Fruit fly (Drosophila melanogaster) whole organism, embryonic: Measurements from ENCODE around the gene Cwc25.
A peak's percentile ranks its signal among the peaks of the same experiment; 100 is the strongest.

ENCODE experiments used
- Aef1 ChIP-seq: fragments of 200-800 bp; sonication (Bioruptor generic); IDR thresholded peaks from 3 replicates; pipeline ENCODE4 v1.3.6; 2022; ENCODE audit warnings: missing biosample characterization, missing genetic modification characterization
- CG11398 ChIP-seq: fragments of 200-800 bp; sonication (Bioruptor generic); optimal IDR thresholded peaks from 2 replicates; lab custom pipeline; 2016; ENCODE audit warnings: missing biosample characterization, missing genetic modification characterization
- CG11696 ChIP-seq: fragments of 200-800 bp; sonication (Bioruptor generic); IDR thresholded peaks from 2 replicates; pipeline ENCODE4 v1.3.6; 2022; ENCODE audit warnings: missing biosample characterization, missing genetic modification characterization
- CG12236 ChIP-seq: fragments of 200-800 bp; sonication (Bioruptor generic); optimal IDR thresholded peaks from 2 replicates; lab custom pipeline; 2016; ENCODE audit warnings: missing biosample characterization, missing genetic modification characterization
- CG13424 ChIP-seq: fragments of 200-800 bp; sonication (Bioruptor generic); optimal IDR thresholded peaks from 2 replicates; lab custom pipeline; 2019; ENCODE audit warnings: missing biosample characterization, mild to moderate bottlenecking, missing genetic modification characterization, moderate library complexity
- CG15514 ChIP-seq: fragments of 200-800 bp; sonication (Bioruptor generic); optimal IDR thresholded peaks from 3 replicates; lab custom pipeline; 2017; ENCODE audit warnings: missing biosample characterization, missing genetic modification characterization, mild to moderate bottlenecking, moderate library complexity, missing genetic modification reagents
- CG17912 ChIP-seq: fragments of 200-800 bp; sonication (Bioruptor generic); optimal IDR thresholded peaks from 2 replicates; lab custom pipeline; 2018; ENCODE audit warnings: missing biosample characterization, mild to moderate bottlenecking, missing genetic modification characterization
- CG2129 ChIP-seq: fragments of 200-800 bp; sonication (Bioruptor generic); IDR thresholded peaks from 2 replicates; pipeline ENCODE4 v1.3.6; 2022; ENCODE audit warnings: missing biosample characterization, missing genetic modification characterization; ENCODE audit not compliant: partially characterized antibody
- CG31388 ChIP-seq: fragments of 200-800 bp; sonication (Bioruptor generic); optimal IDR thresholded peaks from 2 replicates; lab custom pipeline; 2016; ENCODE audit warnings: missing biosample characterization, missing genetic modification characterization
- CG32767 ChIP-seq: fragments of 200-800 bp; sonication (Bioruptor generic); IDR thresholded peaks from 2 replicates; pipeline ENCODE4 v1.3.6; 2022; ENCODE audit warnings: missing biosample characterization, missing genetic modification characterization
- CG3281 ChIP-seq: fragments of 200-800 bp; sonication (Bioruptor generic); optimal IDR thresholded peaks from 3 replicates; lab custom pipeline; 2017; ENCODE audit warnings: missing biosample characterization, mild to moderate bottlenecking, missing genetic modification characterization
- CG3838 ChIP-seq: fragments of 200-800 bp; sonication (Bioruptor generic); optimal IDR thresholded peaks from 3 replicates; lab custom pipeline; 2016; ENCODE audit warnings: missing biosample characterization, missing genetic modification characterization
- CG3847 ChIP-seq: fragments of 200-800 bp; sonication (Bioruptor generic); IDR thresholded peaks from 2 replicates; pipeline ENCODE4 v1.3.6; 2022; ENCODE audit warnings: missing biosample characterization, missing genetic modification characterization
- CG4328 ChIP-seq: fragments of 200-800 bp; sonication (Bioruptor generic); optimal IDR thresholded peaks from 3 replicates; lab custom pipeline; 2017; ENCODE audit warnings: missing biosample characterization, missing genetic modification reagents, missing genetic modification characterization
- CG4360 ChIP-seq: fragments of 200-800 bp; sonication (Bioruptor generic); IDR thresholded peaks from 2 replicates; pipeline ENCODE4 v1.3.6; 2022; ENCODE audit warnings: missing biosample characterization, missing genetic modification characterization
- CG4617 ChIP-seq: fragments of 200-800 bp; sonication (Bioruptor generic); optimal IDR thresholded peaks from 3 replicates; lab custom pipeline; 2016; ENCODE audit warnings: missing biosample characterization, missing genetic modification characterization, borderline replicate concordance
- CG5245 ChIP-seq: fragments of 200-800 bp; sonication (Bioruptor generic); optimal IDR thresholded peaks from 3 replicates; lab custom pipeline; 2016; ENCODE audit warnings: missing biosample characterization, missing genetic modification characterization
- CG6272 ChIP-seq: fragments of 200-800 bp; sonication (Bioruptor generic); IDR thresholded peaks from 2 replicates; pipeline ENCODE4 v1.3.6; 2022; ENCODE audit warnings: missing biosample characterization, missing genetic modification characterization
- CG6683 ChIP-seq: fragments of 200-800 bp; sonication (Bioruptor generic); optimal IDR thresholded peaks from 2 replicates; lab custom pipeline; 2017; ENCODE audit warnings: missing biosample characterization, mild to moderate bottlenecking, missing genetic modification characterization, missing genetic modification reagents
- CG6813 ChIP-seq: fragments of 200-800 bp; sonication (Bioruptor generic); optimal IDR thresholded peaks from 2 replicates; lab custom pipeline; 2017; ENCODE audit warnings: missing biosample characterization, missing genetic modification characterization, mild to moderate bottlenecking, moderate library complexity, missing genetic modification reagents
- CG8944 ChIP-seq: fragments of 200-800 bp; sonication (Bioruptor generic); optimal IDR thresholded peaks from 3 replicates; lab custom pipeline; 2016; ENCODE audit warnings: missing biosample characterization, missing genetic modification characterization
- CG9817 ChIP-seq: fragments of 200-800 bp; sonication (Bioruptor generic); optimal IDR thresholded peaks from 2 replicates; lab custom pipeline; 2018; ENCODE audit warnings: missing biosample characterization, mild to moderate bottlenecking, missing genetic modification characterization, moderate library complexity
- Chrac-16 ChIP-seq: fragments of 200-800 bp; sonication (Bioruptor generic); optimal IDR thresholded peaks from 3 replicates; lab custom pipeline; 2016; ENCODE audit warnings: missing biosample characterization, missing genetic modification characterization
- Deaf1 ChIP-seq: fragments of 200-800 bp; optimal IDR thresholded peaks from 3 replicates; lab custom pipeline; 2019; ENCODE audit warnings: missing biosample characterization, mild to moderate bottlenecking, missing genetic modification characterization, moderate library complexity
- Ets65A ChIP-seq: fragments of 200-800 bp; sonication (Bioruptor generic); peaks from one replicate; lab custom pipeline; 2016; ENCODE audit warnings: missing biosample characterization, missing genetic modification characterization
- GATAe ChIP-seq: fragments of 200-800 bp; sonication (Bioruptor generic); conservative IDR thresholded peaks from 2 replicates; pipeline ENCODE4 v1.3.6; 2022; ENCODE audit warnings: missing biosample characterization, missing genetic modification characterization
- Gsc ChIP-seq: fragments of 200-800 bp; sonication (Bioruptor generic); IDR thresholded peaks from 2 replicates; pipeline ENCODE4 v1.3.6; 2022; ENCODE audit warnings: missing biosample characterization, missing genetic modification characterization
- H2.0 ChIP-seq: fragments of 200-800 bp; sonication (Bioruptor generic); IDR thresholded peaks from 2 replicates; pipeline ENCODE4 v1.3.6; 2022; ENCODE audit warnings: missing biosample characterization, missing genetic modification characterization
- Kr ChIP-seq: fragments of 200-800 bp; sonication (Bioruptor generic); optimal IDR thresholded peaks from 2 replicates; lab custom pipeline; 2017; ENCODE audit warnings: missing biosample characterization, mild to moderate bottlenecking, missing genetic modification characterization
- MESR4 ChIP-seq: fragments of 200-800 bp; sonication (Bioruptor generic); optimal IDR thresholded peaks from 2 replicates; lab custom pipeline; 2018; ENCODE audit warnings: missing biosample characterization, mild to moderate bottlenecking, missing genetic modification characterization, moderate library complexity
- MTF-1 ChIP-seq: fragments of 200-800 bp; sonication (Bioruptor generic); optimal IDR thresholded peaks from 2 replicates; lab custom pipeline; 2018; ENCODE audit warnings: missing biosample characterization, mild to moderate bottlenecking, missing genetic modification characterization, borderline replicate concordance
- NK7.1 ChIP-seq: fragments of 200-800 bp; sonication (Bioruptor generic); optimal IDR thresholded peaks from 3 replicates; lab custom pipeline; 2016; ENCODE audit warnings: missing biosample characterization, missing genetic modification characterization
- Nf-YA ChIP-seq: fragments of 200-800 bp; sonication (Bioruptor generic); IDR thresholded peaks from 2 replicates; pipeline ENCODE4 v1.3.6; 2022; ENCODE audit warnings: missing biosample characterization, missing genetic modification characterization
- Pdp1 ChIP-seq, 2 experiments: fragments of 200-800 bp; sonication (Bioruptor generic); optimal IDR thresholded peaks; 3 replicates each; lab custom pipeline; 2016; ENCODE audit warnings: missing biosample characterization in 2 of 2, missing genetic modification characterization in 2 of 2, mild to moderate bottlenecking in 1 of 2, moderate library complexity in 1 of 2
- Sox100B ChIP-seq: fragments of 200-800 bp; sonication (Bioruptor generic); optimal IDR thresholded peaks from 3 replicates; lab custom pipeline; 2018; ENCODE audit warnings: missing biosample characterization, mild to moderate bottlenecking, missing genetic modification characterization
- ase ChIP-seq: fragments of 200-800 bp; sonication (Bioruptor generic); IDR thresholded peaks from 3 replicates; pipeline ENCODE4 v1.3.6; 2022; ENCODE audit warnings: missing biosample characterization, missing genetic modification characterization
- br ChIP-seq: fragments of >200 bp; optimal IDR thresholded peaks from 2 replicates; lab custom pipeline; 2017
- chinmo ChIP-seq: fragments of 200-800 bp; sonication (Bioruptor generic); IDR thresholded peaks from 4 replicates; pipeline ENCODE4 v1.3.6; 2022; ENCODE audit warnings: missing biosample characterization, missing genetic modification characterization; ENCODE audit not compliant: partially characterized antibody
- da ChIP-seq: fragments of 200-800 bp; sonication (Bioruptor generic); optimal IDR thresholded peaks from 2 replicates; lab custom pipeline; 2016; ENCODE audit warnings: missing biosample characterization, missing genetic modification characterization
- dmrt11E ChIP-seq: fragments of 200-800 bp; sonication (Bioruptor generic); optimal IDR thresholded peaks from 3 replicates; lab custom pipeline; 2018; ENCODE audit warnings: missing biosample characterization, mild to moderate bottlenecking, missing genetic modification characterization, moderate library complexity
- exex ChIP-seq: fragments of 200-800 bp; sonication (Bioruptor generic); optimal IDR thresholded peaks from 4 replicates; lab custom pipeline; 2018; ENCODE audit warnings: missing biosample characterization, mild to moderate bottlenecking, missing genetic modification characterization, moderate library complexity
- gem ChIP-seq: fragments of 200-800 bp; sonication (Bioruptor generic); optimal IDR thresholded peaks from 2 replicates; lab custom pipeline; 2019; ENCODE audit warnings: missing biosample characterization, mild to moderate bottlenecking, missing genetic modification characterization, moderate library complexity
- hbn ChIP-seq: fragments of 200-800 bp; sonication (Bioruptor generic); IDR thresholded peaks from 2 replicates; pipeline ENCODE4 v1.3.6; 2022; ENCODE audit warnings: missing biosample characterization, missing genetic modification characterization; ENCODE audit not compliant: partially characterized antibody
- maf-S ChIP-seq: fragments of 200-800 bp; sonication (Bioruptor generic); optimal IDR thresholded peaks from 2 replicates; lab custom pipeline; 2016; ENCODE audit warnings: missing biosample characterization, missing genetic modification characterization
- p53 ChIP-seq: fragments of 200-800 bp; sonication (Bioruptor generic); optimal IDR thresholded peaks from 2 replicates; lab custom pipeline; 2016; ENCODE audit warnings: missing biosample characterization, missing genetic modification characterization
- phol ChIP-seq: fragments of 200-800 bp; sonication (Bioruptor generic); optimal IDR thresholded peaks from 3 replicates; lab custom pipeline; 2018; ENCODE audit warnings: missing biosample characterization, mild to moderate bottlenecking, missing genetic modification characterization, moderate library complexity
- pum ChIP-seq: fragments of 200-800 bp; sonication (Bioruptor generic); optimal IDR thresholded peaks from 2 replicates; lab custom pipeline; 2016; ENCODE audit warnings: missing biosample characterization, missing genetic modification characterization
- scrt ChIP-seq: fragments of 200-800 bp; sonication (Bioruptor generic); optimal IDR thresholded peaks from 2 replicates; lab custom pipeline; 2018; ENCODE audit warnings: missing biosample characterization, mild to moderate bottlenecking, missing genetic modification characterization, moderate library complexity
- sr ChIP-seq: fragments of 200-800 bp; sonication (Bioruptor generic); IDR thresholded peaks from 3 replicates; pipeline ENCODE4 v1.3.6; 2022; ENCODE audit warnings: missing biosample characterization, missing genetic modification characterization
- unc-4 ChIP-seq: fragments of 200-800 bp; sonication (Bioruptor generic); IDR thresholded peaks from 2 replicates; pipeline ENCODE4 v1.3.6; 2022; ENCODE audit warnings: missing biosample characterization, missing genetic modification characterization; ENCODE audit not compliant: partially characterized antibody

The Cwc25 gene

DNA sequence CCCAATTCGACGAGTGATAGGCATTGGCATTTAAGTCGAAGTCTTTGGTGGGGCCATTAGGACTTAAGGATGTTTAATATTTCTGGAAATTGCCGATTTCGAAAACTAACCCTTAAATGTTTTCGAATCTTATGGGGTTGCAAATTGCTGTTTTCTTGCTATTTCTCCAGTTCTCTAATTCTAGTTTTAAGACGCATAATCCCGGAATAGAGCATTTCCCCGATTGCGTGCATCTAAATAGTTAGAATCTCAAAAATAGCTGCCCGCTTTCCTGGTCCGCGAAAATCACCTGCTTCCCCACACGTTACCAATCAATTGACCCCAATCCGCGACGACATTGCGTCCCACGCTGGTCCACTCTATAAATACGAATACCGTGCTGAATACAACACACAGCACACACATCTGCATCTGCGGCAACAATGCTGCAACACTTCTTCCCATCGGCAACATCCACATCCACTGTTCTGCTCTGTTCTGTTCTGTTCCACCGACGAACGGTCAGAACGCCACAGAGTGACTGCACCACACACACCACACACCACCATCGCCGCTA, 7.1 kb downstream of the Cwc25 start, which contains the start of gene Bacc (continued):
- peak; percentile 34 for TF ChIP-seq p53 (GFP tag; lab: Kevin White, UChicago)
- no peak for TF ChIP-seq CG17912 (GFP tag; lab: Kevin White, UChicago)
- peak; percentile 91 for TF ChIP-seq gem (tag; lab: Kevin White, UChicago)
- no peak for TF ChIP-seq GATAe (GFP tag; lab: Robert Waterston, UW)
- TF ChIP-seq CG4328 (GFP tag; lab: Kevin White, UChicago): peak; percentile 83
- no peak for TF ChIP-seq Aef1
- peak; percentile 5 for TF ChIP-seq MESR4 (GFP tag; lab: Kevin White, UChicago)
- TF ChIP-seq exex (tag; lab: Kevin White, UChicago): no peak
- peak; percentile 79 for TF ChIP-seq CG15514 (GFP tag; lab: Kevin White, UChicago)
- peak; percentile 64 for TF ChIP-seq CG3838 (GFP tag; lab: Kevin White, UChicago)
- peak; percentile 67 for TF ChIP-seq CG4617 (GFP tag; lab: Kevin White, UChicago)
- no peak for TF ChIP-seq unc-4
- peak; percentile 64 for TF ChIP-seq dmrt11E (tag; lab: Kevin White, UChicago)
- no peak for TF ChIP-seq CG11696 (GFP tag; lab: Robert Waterston, UW)
- no peak for TF ChIP-seq Gsc
- TF ChIP-seq maf-S: peak; percentile 83
- TF ChIP-seq br (lab: Kevin White, UChicago): no peak
- peak; percentile 86 for TF ChIP-seq da (GFP tag; lab: Kevin White, UChicago)
- TF ChIP-seq ase (GFP tag; lab: Robert Waterston, UW): no peak
- TF ChIP-seq CG31388 (GFP tag; lab: Kevin White, UChicago): peak; percentile 78
- TF ChIP-seq CG12236 (GFP tag; lab: Kevin White, UChicago): peak; percentile 81
- no peak for TF ChIP-seq hbn
- TF ChIP-seq Chrac-16 (GFP tag; lab: Kevin White, UChicago): peak; percentile 75
- peak; percentile 88 for TF ChIP-seq CG11398
- TF ChIP-seq CG6683 (GFP tag; lab: Kevin White, UChicago): peak; percentile 79
- TF ChIP-seq H2.0 (GFP tag; lab: Robert Waterston, UW): no peak
- TF ChIP-seq Kr (GFP tag; lab: Kevin White, UChicago): no peak
- peak; percentile 96 for TF ChIP-seq CG3281 (GFP tag; lab: Kevin White, UChicago)
- no peak for TF ChIP-seq Deaf1 (tag; lab: Kevin White, UChicago)
- TF ChIP-seq CG6813 (GFP tag; lab: Kevin White, UChicago): peak; percentile 79
- no peak for TF ChIP-seq CG32767 (GFP tag; lab: Robert Waterston, UW)
- peak; percentile 73 to 87 for TF ChIP-seq Pdp1 (GFP tag; optimal IDR thresholded peaks at IDR 0.05; lab: Kevin White, UChicago)
- no peak for TF ChIP-seq Nf-YA (GFP tag; lab: Robert Waterston, UW)
- no peak for TF ChIP-seq CG2129
- TF ChIP-seq Ets65A (GFP tag; lab: Kevin White, UChicago): peak; percentile 96
- TF ChIP-seq CG6272 (GFP tag; lab: Robert Waterston, UW): peak; percentile 50
- no peak for TF ChIP-seq CG4360 (GFP tag; lab: Robert Waterston, UW)
- TF ChIP-seq NK7.1 (GFP tag; lab: Kevin White, UChicago): peak; percentile 87
- TF ChIP-seq CG3847 (GFP tag; lab: Robert Waterston, UW): no peak
- TF ChIP-seq CG8944 (GFP tag; lab: Kevin White, UChicago): peak; percentile 75
- TF ChIP-seq CG9817 (tag; lab: Kevin White, UChicago): peak; percentile 78
- TF ChIP-seq chinmo (GFP tag; lab: Robert Waterston, UW): no peak
- TF ChIP-seq pum (GFP tag; lab: Kevin White, UChicago): peak; percentile 70
- peak; percentile 90 for TF ChIP-seq CG13424 (tag; lab: Kevin White, UChicago)
- peak; percentile 92 for TF ChIP-seq Sox100B (GFP tag; lab: Kevin White, UChicago)
- TF ChIP-seq sr: no peak
- peak; percentile 84 for TF ChIP-seq scrt (GFP tag; lab: Kevin White, UChicago)
- TF ChIP-seq CG5245: peak; percentile 74
- peak; percentile 61 for TF ChIP-seq MTF-1 (GFP tag; lab: Kevin White, UChicago)
- TF ChIP-seq phol (tag; lab: Kevin White, UChicago): peak; percentile 89
